Fruit fly (Drosophila melanogaster): Measurements from ENCODE around the gene rst.

rst gene

dm6 chrX:2934827-2935226 lies 38.8 kb downstream of the rst start, which contains the start of gene CG3592:
TSS of gene CG3592 (plus strand) at chrX:2935127.
- no peak for TF ChIP-seq noc (tag; optimal IDR thresholded peaks at IDR 0.05)

- TF ChIP-seq noc (tag; optimal IDR thresholded peaks at IDR 0.05), result no peak
These were observed 44.1 kb downstream of the rst start, which contains the start of gene CG32793 for dm6 chrX:2929496-2929895. TSS of gene CG32793 (plus strand) at chrX:2929796.

DNA sequence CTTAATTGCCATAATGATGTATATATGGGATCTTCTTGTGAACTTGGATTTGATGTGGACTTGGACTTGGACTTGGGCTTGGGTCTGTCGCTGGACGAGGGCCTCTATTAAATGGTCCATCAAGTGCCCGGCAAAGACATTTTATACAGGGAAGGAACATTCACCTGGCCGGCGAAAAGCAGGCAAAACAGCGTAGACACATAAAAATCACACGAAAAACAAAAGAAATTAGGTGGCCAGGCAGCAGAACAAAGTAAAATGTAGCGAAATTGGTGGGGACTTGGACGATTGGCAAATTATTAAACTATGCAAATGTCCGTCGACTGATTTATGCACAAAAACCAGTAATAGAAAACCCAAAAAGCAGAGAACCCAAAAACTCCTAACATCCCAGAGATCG lies 46.5 kb downstream of the rst start, which contains the start of gene CG14424:
CG14424 (minus strand) TSS at position 101 of the 400 bp plus-strand sequence.
- no peak for TF ChIP-seq noc (tag; optimal IDR thresholded peaks at IDR 0.05)

DNA sequence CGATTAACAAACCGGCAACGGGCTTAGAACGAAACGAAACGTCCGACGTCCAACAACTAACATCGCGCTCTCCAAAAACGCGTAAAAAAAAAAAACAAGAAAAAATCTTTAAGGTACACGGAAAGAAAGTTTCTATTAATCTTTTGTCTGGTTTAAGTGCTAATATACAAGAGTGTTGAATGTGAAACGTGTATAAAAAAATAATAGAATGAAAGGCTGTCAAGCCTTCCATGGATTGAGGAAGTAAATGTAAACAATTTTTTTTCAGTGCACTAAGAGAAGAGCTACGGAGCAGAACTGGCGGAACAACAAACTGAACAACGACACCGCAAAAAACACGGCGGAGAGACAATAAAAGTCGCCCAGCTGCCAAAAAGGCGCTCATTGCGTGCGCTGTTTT lies 53.9 kb downstream of the rst start, which contains the start of gene CG3588:
CG3588 (plus strand) TSS at position 29 of the 400 bp plus-strand sequence.
- peak; percentile 62 for TF ChIP-seq noc (tag; optimal IDR thresholded peaks at IDR 0.05)

dm6 chrX:2918551-2918950 lies 55.1 kb downstream of the rst start:
- TF ChIP-seq noc (tag; optimal IDR thresholded peaks at IDR 0.05), result no peak

dm6 chrX:2915108-2915507 lies 58.5 kb downstream of the rst start:
- no peak for TF ChIP-seq noc (tag; optimal IDR thresholded peaks at IDR 0.05)

dm6 chrX:2914091-2914490 lies 59.5 kb downstream of the rst start:
- TF ChIP-seq noc (tag; optimal IDR thresholded peaks at IDR 0.05), result no peak

- TF ChIP-seq noc (tag; optimal IDR thresholded peaks at IDR 0.05), result no peak
These were observed 61.1 kb downstream of the rst start for dm6 chrX:2912581-2912980.

- TF ChIP-seq noc (tag; optimal IDR thresholded peaks at IDR 0.05), result no peak
These were observed 66.4 kb downstream of the rst start for dm6 chrX:2907105-2907694.
